Worm (Caenorhabditis elegans) whole organism, early embryonic: ENCODE measurements around the gene cyn-9.

ENCODE experiments used
- B0310.2 ChIP-seq: sonication (generic microtip); optimal IDR thresholded peaks from 2 replicates; lab custom pipeline; 2016; ENCODE audit warnings: mild to moderate bottlenecking, missing genetic modification characterization, missing compliant biosample characterization
- ama-1 ChIP-seq: fragments of 150-350 bp; optimal IDR thresholded peaks from 2 replicates; lab custom pipeline; 2014
- sea-1 ChIP-seq: fragments of 200-800 bp; sonication (Bioruptor generic); conservative IDR thresholded peaks from 2 replicates; pipeline ENCODE4 v1.3.6; 2022; ENCODE audit warnings: missing genetic modification characterization, missing compliant biosample characterization

DNA sequence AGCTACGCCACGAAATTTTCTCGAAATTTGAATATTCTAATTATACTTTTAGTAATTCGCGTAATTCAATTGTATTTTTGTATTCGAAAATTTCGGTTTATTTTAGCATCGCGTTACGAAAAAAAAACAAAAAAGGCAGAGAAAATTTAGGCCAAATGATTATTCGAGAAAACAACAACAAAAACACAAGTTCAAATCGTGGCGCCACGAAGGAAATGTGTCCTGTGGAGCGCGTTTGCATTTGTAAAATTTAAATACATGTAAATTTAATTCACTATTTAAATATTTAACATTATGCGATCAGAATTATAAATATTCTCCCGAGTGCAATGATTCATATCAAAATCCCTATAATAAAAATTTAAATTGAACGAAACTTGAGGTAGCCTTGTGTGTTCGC is 24.3 kb upstream of the cyn-9 start:
- TF ChIP-seq ama-1 (no peak), sea-1 (no peak), B0310.2 (tag; lab: Kevin White, UChicago) (no peak)
